Fruit fly (Drosophila melanogaster) Kc167 (cell line): ENCODE data around the gene Vav.

Experiments
- Myc ChIP-seq: fragments of >200 bp; optimal IDR thresholded peaks from 2 replicates; lab custom pipeline; 2017; ENCODE audit warnings: missing external identifiers
- Sin3A ChIP-seq: fragments of >200 bp; optimal IDR thresholded peaks from 2 replicates; lab custom pipeline; 2018; ENCODE audit warnings: missing external identifiers
- h ChIP-seq: fragments of >200 bp; optimal IDR thresholded peaks from 3 replicates; lab custom pipeline; 2018; ENCODE audit warnings: missing external identifiers
- insv ChIP-seq: fragments of >200 bp; optimal IDR thresholded peaks from 3 replicates; lab custom pipeline; 2018; ENCODE audit warnings: missing external identifiers
- psq ChIP-seq: fragments of >200 bp; optimal IDR thresholded peaks from 2 replicates; lab custom pipeline; 2017; ENCODE audit warnings: missing external identifiers
- ttk ChIP-seq: sonication (Bioruptor generic); optimal IDR thresholded peaks from 2 replicates; lab custom pipeline; 2017; ENCODE audit warnings: missing external identifiers

DNA sequence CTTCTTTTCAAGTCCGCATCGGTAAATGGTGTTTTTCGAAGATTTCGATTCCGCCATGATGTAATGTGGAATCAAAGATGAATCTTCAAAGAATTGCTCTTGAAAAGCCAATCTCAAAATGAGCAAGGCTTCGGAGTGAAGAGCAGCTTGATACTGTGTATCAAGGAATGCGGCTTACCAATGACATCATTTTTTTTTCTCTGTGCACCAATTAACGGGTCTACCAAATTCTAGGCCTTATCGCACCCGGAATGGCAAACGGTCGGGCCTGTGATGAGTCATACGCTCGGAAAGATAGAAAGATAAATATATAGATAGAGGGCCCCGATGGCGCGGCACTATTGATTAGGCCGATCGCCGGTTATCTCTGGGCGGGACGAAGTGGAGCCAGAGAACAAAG is 55.0 kb downstream of the Vav start:
- no peak for TF ChIP-seq ttk (lab: Kevin White, UChicago)
- no peak for TF ChIP-seq h (lab: Kevin White, UChicago)
- TF ChIP-seq Myc, result no peak
- TF ChIP-seq Sin3A, result no peak
- no peak for TF ChIP-seq psq (lab: Kevin White, UChicago)
- no peak for TF ChIP-seq insv
